Fruit fly (Drosophila melanogaster): ENCODE measurements around the gene CAH1.

dm6 chr2L:13842078-13842477, 38.7 kb downstream of the CAH1 start:
- TF ChIP-seq CG5204 (GFP tag; optimal IDR thresholded peaks at IDR 0.05) (no peak), Mnt (GFP tag; optimal IDR thresholded peaks at IDR 0.05) (no peak), toe (GFP tag; optimal IDR thresholded peaks at IDR 0.05) (no peak), CG1620 (GFP tag; optimal IDR thresholded peaks at IDR 0.05) (no peak), CG11617 (GFP tag; optimal IDR thresholded peaks at IDR 0.05) (no peak), CG33017 (tag; optimal IDR thresholded peaks at IDR 0.05) (no peak), cic (GFP tag; optimal IDR thresholded peaks at IDR 0.05) (no peak), CG7101 (tag; optimal IDR thresholded peaks at IDR 0.05) (no peak)

All from whole organism, adult.